Fruit fly (Drosophila melanogaster) whole organism, embryonic: ENCODE results near the gene Fmr1.

ENCODE experiments used
- Asciz ChIP-seq: fragments of 200-800 bp; sonication (Bioruptor generic); optimal IDR thresholded peaks from 2 replicates; lab custom pipeline; 2017; ENCODE audit warnings: missing biosample characterization, mild to moderate bottlenecking, missing genetic modification characterization, missing genetic modification reagents
- Atf3 ChIP-seq: fragments of 200-800 bp; sonication (Bioruptor generic); optimal IDR thresholded peaks from 3 replicates; lab custom pipeline; 2016; ENCODE audit warnings: missing biosample characterization, missing genetic modification characterization
- Awh ChIP-seq: fragments of 200-800 bp; sonication (Bioruptor generic); IDR thresholded peaks from 2 replicates; pipeline ENCODE4, ENCODE4 v1.3.6; 2022; ENCODE audit warnings: missing biosample characterization, missing genetic modification characterization
- Bgb ChIP-seq: fragments of 200-800 bp; sonication (Bioruptor generic); IDR thresholded peaks from 2 replicates; pipeline ENCODE4 v1.3.6; 2022; ENCODE audit warnings: missing biosample characterization, missing genetic modification characterization; ENCODE audit not compliant: partially characterized antibody
- CG10147 ChIP-seq: fragments of 200-800 bp; sonication (Bioruptor generic); optimal IDR thresholded peaks from 2 replicates; lab custom pipeline; 2019; ENCODE audit warnings: missing biosample characterization, mild to moderate bottlenecking, missing genetic modification characterization, moderate library complexity
- CG11247 ChIP-seq: fragments of 200-800 bp; sonication (Bioruptor generic); IDR thresholded peaks from 2 replicates; pipeline ENCODE4 v1.3.6; 2022; ENCODE audit warnings: missing biosample characterization, missing genetic modification characterization
- CG11695 ChIP-seq: fragments of 200-800 bp; sonication (Bioruptor generic); IDR thresholded peaks from 3 replicates; pipeline ENCODE4 v1.3.6; 2022; ENCODE audit warnings: missing biosample characterization, missing genetic modification characterization
- CG11696 ChIP-seq: fragments of 200-800 bp; sonication (Bioruptor generic); IDR thresholded peaks from 2 replicates; pipeline ENCODE4 v1.3.6; 2022; ENCODE audit warnings: missing biosample characterization, missing genetic modification characterization
- CG11723 ChIP-seq: fragments of 200-800 bp; sonication (Bioruptor generic); optimal IDR thresholded peaks from 2 replicates; lab custom pipeline; 2017; ENCODE audit warnings: missing biosample characterization, mild to moderate bottlenecking, missing genetic modification characterization
- CG13296 ChIP-seq: fragments of 200-800 bp; sonication (Bioruptor generic); optimal IDR thresholded peaks from 3 replicates; lab custom pipeline; 2018; ENCODE audit warnings: missing biosample characterization, mild to moderate bottlenecking, missing genetic modification characterization
- CG14667 ChIP-seq: fragments of 200-800 bp; sonication (Bioruptor generic); IDR thresholded peaks from 2 replicates; pipeline ENCODE4 v1.3.6; 2022; ENCODE audit warnings: missing biosample characterization, missing genetic modification characterization
- CG15073 ChIP-seq: fragments of 200-800 bp; sonication (Bioruptor generic); optimal IDR thresholded peaks from 2 replicates; lab custom pipeline; 2016; ENCODE audit warnings: missing biosample characterization, missing genetic modification characterization
- CG16813 ChIP-seq: fragments of 200-800 bp; sonication (Bioruptor generic); IDR thresholded peaks from 3 replicates; pipeline ENCODE4 v1.3.6; 2022; ENCODE audit warnings: missing biosample characterization, missing genetic modification characterization; ENCODE audit not compliant: partially characterized antibody
- CG17186 ChIP-seq: fragments of 200-800 bp; sonication (Bioruptor generic); optimal IDR thresholded peaks from 3 replicates; lab custom pipeline; 2017; ENCODE audit warnings: missing biosample characterization, missing genetic modification reagents, missing genetic modification characterization
- CG17361 ChIP-seq: fragments of 200-800 bp; sonication (Bioruptor generic); IDR thresholded peaks from 3 replicates; pipeline ENCODE4 v1.3.6; 2022; ENCODE audit warnings: missing biosample characterization, missing genetic modification characterization
- CG17568 ChIP-seq: fragments of 200-800 bp; sonication (Bioruptor generic); optimal IDR thresholded peaks from 2 replicates; lab custom pipeline; 2018; ENCODE audit warnings: missing biosample characterization, mild to moderate bottlenecking, missing genetic modification characterization, moderate library complexity
- CG2712 ChIP-seq: fragments of 200-800 bp; optimal IDR thresholded peaks from 3 replicates; lab custom pipeline; 2019; ENCODE audit warnings: missing biosample characterization, mild to moderate bottlenecking, missing genetic modification characterization, moderate library complexity
- CG31224 ChIP-seq: fragments of 200-800 bp; sonication (Bioruptor generic); IDR thresholded peaks from 2 replicates; pipeline ENCODE4 v1.3.6; 2022; ENCODE audit warnings: missing biosample characterization, missing genetic modification characterization
- CG32767 ChIP-seq: fragments of 200-800 bp; sonication (Bioruptor generic); IDR thresholded peaks from 2 replicates; pipeline ENCODE4 v1.3.6; 2022; ENCODE audit warnings: missing biosample characterization, missing genetic modification characterization
- CG3838 ChIP-seq: fragments of 200-800 bp; sonication (Bioruptor generic); optimal IDR thresholded peaks from 3 replicates; lab custom pipeline; 2016; ENCODE audit warnings: missing biosample characterization, missing genetic modification characterization
- CG43689 ChIP-seq: fragments of 200-800 bp; sonication (Bioruptor generic); IDR thresholded peaks from 2 replicates; pipeline ENCODE4 v1.3.6; 2022; ENCODE audit warnings: missing biosample characterization, missing genetic modification characterization
- CG7357 ChIP-seq: fragments of 200-800 bp; sonication (Bioruptor generic); IDR thresholded peaks from 3 replicates; pipeline ENCODE4 v1.3.6; 2022; ENCODE audit warnings: missing biosample characterization, missing genetic modification characterization
- CG7372 ChIP-seq: fragments of 200-800 bp; sonication (Bioruptor generic); IDR thresholded peaks from 2 replicates; pipeline ENCODE4 v1.3.6; 2022; ENCODE audit warnings: missing biosample characterization, missing genetic modification characterization
- CG7987 ChIP-seq: fragments of 200-800 bp; sonication (Bioruptor generic); optimal IDR thresholded peaks from 2 replicates; lab custom pipeline; 2018; ENCODE audit warnings: missing biosample characterization, mild to moderate bottlenecking, missing genetic modification characterization, moderate library complexity
- CG8290 ChIP-seq, 3 experiments: fragments of 200-800 bp; sonication (Bioruptor generic); optimal IDR thresholded peaks; 2 replicates each; lab custom pipeline; 2016 to 2019; ENCODE audit warnings: missing biosample characterization in 3 of 3, missing genetic modification characterization in 3 of 3, mild to moderate bottlenecking in 2 of 3, moderate library complexity in 1 of 3
- CG8924 ChIP-seq: fragments of 200-800 bp; optimal IDR thresholded peaks from 3 replicates; lab custom pipeline; 2019; ENCODE audit warnings: missing biosample characterization, mild to moderate bottlenecking, missing genetic modification characterization, moderate library complexity
- Dbx ChIP-seq: fragments of 200-800 bp; sonication (Bioruptor generic); IDR thresholded peaks from 3 replicates; pipeline ENCODE4 v1.3.6; 2022; ENCODE audit warnings: missing biosample characterization, missing genetic modification characterization
- Drgx ChIP-seq: fragments of 200-800 bp; sonication (Bioruptor generic); IDR thresholded peaks from 2 replicates; pipeline ENCODE4 v1.3.6; 2022; ENCODE audit warnings: missing biosample characterization, missing genetic modification characterization
- Ets65A ChIP-seq: fragments of 200-800 bp; sonication (Bioruptor generic); peaks from one replicate; lab custom pipeline; 2016; ENCODE audit warnings: missing biosample characterization, missing genetic modification characterization
- HLH4C ChIP-seq: fragments of 200-800 bp; sonication (Bioruptor generic); IDR thresholded peaks from 3 replicates; pipeline ENCODE4 v1.3.6; 2022; ENCODE audit warnings: missing biosample characterization, missing genetic modification characterization; ENCODE audit not compliant: partially characterized antibody
- Kr ChIP-seq: fragments of 200-800 bp; sonication (Bioruptor generic); optimal IDR thresholded peaks from 2 replicates; lab custom pipeline; 2017; ENCODE audit warnings: missing biosample characterization, mild to moderate bottlenecking, missing genetic modification characterization
- Mad ChIP-seq: fragments of 200-800 bp; sonication (Bioruptor generic); optimal IDR thresholded peaks from 2 replicates; lab custom pipeline; 2016; ENCODE audit warnings: missing biosample characterization, missing genetic modification characterization
- Mes4 ChIP-seq: fragments of 200-800 bp; sonication (Bioruptor generic); optimal IDR thresholded peaks from 2 replicates; lab custom pipeline; 2016; ENCODE audit warnings: missing biosample characterization, missing genetic modification characterization
- Stat92E ChIP-seq, 3 experiments: fragments of >200 bp in 2 of 3; fragments of 200-800 bp in 1 of 3; sonication (Bioruptor generic) in 1 of 3; optimal IDR thresholded peaks; 2 replicates each; lab custom pipeline; 2017 to 2019; ENCODE audit warnings: missing biosample characterization in 3 of 3, missing genetic modification characterization in 3 of 3, mild to moderate bottlenecking in 1 of 3, moderate library complexity in 1 of 3
- YL-1 ChIP-seq: fragments of 200-800 bp; sonication (Bioruptor generic); optimal IDR thresholded peaks from 3 replicates; lab custom pipeline; 2017; ENCODE audit warnings: missing biosample characterization, mild to moderate bottlenecking, missing genetic modification characterization
- ato ChIP-seq: fragments of 200-800 bp; sonication (Bioruptor generic); IDR thresholded peaks from 2 replicates; pipeline ENCODE4 v1.3.6; 2022; ENCODE audit warnings: missing biosample characterization, missing genetic modification characterization; ENCODE audit not compliant: partially characterized antibody
- caup ChIP-seq: fragments of 200-800 bp; sonication (Bioruptor generic); optimal IDR thresholded peaks from 3 replicates; lab custom pipeline; 2017; ENCODE audit warnings: missing biosample characterization, mild to moderate bottlenecking, missing genetic modification characterization, moderate library complexity; ENCODE audit not compliant: severe bottlenecking
- corto ChIP-seq: fragments of 200-800 bp; sonication (Bioruptor generic); optimal IDR thresholded peaks from 2 replicates; lab custom pipeline; 2016; ENCODE audit warnings: missing biosample characterization, mild to moderate bottlenecking, missing genetic modification characterization, moderate library complexity
- fd64A ChIP-seq: fragments of 200-800 bp; sonication (Bioruptor generic); optimal IDR thresholded peaks from 3 replicates; lab custom pipeline; 2018; ENCODE audit warnings: missing biosample characterization, mild to moderate bottlenecking, missing genetic modification characterization
- ind ChIP-seq: fragments of 200-800 bp; sonication (Bioruptor generic); optimal IDR thresholded peaks from 3 replicates; lab custom pipeline; 2016; ENCODE audit warnings: missing biosample characterization, missing genetic modification characterization
- psq ChIP-seq: fragments of 200-800 bp; sonication (Bioruptor generic); optimal IDR thresholded peaks from 2 replicates; lab custom pipeline; 2017; ENCODE audit warnings: missing biosample characterization, missing genetic modification characterization
- sens ChIP-seq: fragments of 200-800 bp; sonication (Bioruptor generic); peaks from one replicate; lab custom pipeline; 2016; ENCODE audit warnings: missing biosample characterization, missing genetic modification characterization
- sim ChIP-seq: fragments of 200-800 bp; sonication (Bioruptor generic); IDR thresholded peaks from 2 replicates; pipeline ENCODE4 v1.3.6; 2022; ENCODE audit warnings: missing biosample characterization, missing genetic modification characterization
- sr ChIP-seq: fragments of 200-800 bp; sonication (Bioruptor generic); IDR thresholded peaks from 3 replicates; pipeline ENCODE4 v1.3.6; 2022; ENCODE audit warnings: missing biosample characterization, missing genetic modification characterization
- twi ChIP-seq: fragments of 200-800 bp; optimal IDR thresholded peaks from 2 replicates; lab custom pipeline; 2019; ENCODE audit warnings: missing biosample characterization, mild to moderate bottlenecking, missing genetic modification characterization, moderate library complexity
- vnd ChIP-seq: fragments of 200-800 bp; sonication (Bioruptor generic); IDR thresholded peaks from 3 replicates; pipeline ENCODE4 v1.3.6; 2022; ENCODE audit warnings: missing biosample characterization, missing genetic modification characterization; ENCODE audit not compliant: partially characterized antibody
- zfh1 ChIP-seq: fragments of 200-800 bp; sonication (Bioruptor generic); IDR thresholded peaks from 3 replicates; pipeline ENCODE4 v1.3.6; 2022; ENCODE audit warnings: missing biosample characterization, missing genetic modification characterization

Gene Fmr1

DNA sequence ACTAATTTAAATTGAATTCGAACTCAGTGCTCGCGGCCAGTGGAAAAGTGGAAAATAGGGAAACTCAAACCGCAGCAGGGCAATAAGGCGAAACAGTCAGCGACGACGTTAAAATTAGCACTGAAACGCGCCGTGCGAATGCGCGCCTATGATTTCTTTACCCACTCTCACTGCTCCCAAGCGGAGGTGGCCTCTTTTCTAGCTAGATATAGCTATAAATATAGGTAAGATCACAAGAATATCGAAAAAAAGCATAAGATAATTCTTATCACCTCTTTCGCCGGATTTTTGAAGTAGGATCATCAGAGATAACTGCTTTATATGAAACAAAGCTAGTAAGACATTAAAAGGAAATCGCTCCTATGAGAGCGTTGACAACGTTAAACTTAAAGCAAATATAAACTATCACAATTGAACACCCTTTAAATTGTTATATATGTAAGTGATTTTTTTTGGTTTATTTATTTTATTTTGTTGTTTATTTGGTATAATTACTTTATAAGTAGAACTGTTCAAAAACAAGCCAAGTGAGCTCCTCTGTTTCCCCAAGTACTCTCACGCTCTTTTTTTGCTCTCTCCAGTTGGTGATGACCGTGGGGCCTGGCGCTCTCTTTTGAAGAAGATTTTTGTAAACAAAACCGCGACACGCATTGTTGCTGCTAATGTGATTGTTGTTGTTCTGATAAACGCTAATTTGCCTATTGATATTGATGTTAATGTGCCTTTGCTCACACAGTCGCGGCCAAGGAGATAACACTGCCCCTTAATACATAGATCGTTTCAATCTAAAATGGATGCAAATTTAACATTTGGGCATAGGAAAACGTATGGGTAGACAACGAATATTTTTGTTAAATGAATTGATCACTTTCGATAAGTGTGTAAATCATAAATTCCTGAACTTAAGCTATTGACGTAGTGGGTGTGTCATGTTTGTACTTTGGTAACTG, 30.0 kb upstream of the Fmr1 start, which contains the start of gene tws (continued):
- peak; percentile 38; the same call in 2 of the 3 replicates for TF ChIP-seq zfh1 (GFP tag; lab: Robert Waterston, UW)
- peak; percentile 86 for TF ChIP-seq sens (GFP tag; lab: Kevin White, UChicago)
- TF ChIP-seq Stat92E (GFP tag; optimal IDR thresholded peaks at IDR 0.05; lab: Kevin White, UChicago) = no peak
- peak; percentile 30; the same call in 1 of the 2 replicates for TF ChIP-seq CG31224 (GFP tag; lab: Robert Waterston, UW)
- peak; percentile 39; the same call in 1 of the 2 replicates for TF ChIP-seq Drgx (GFP tag; lab: Robert Waterston, UW)
- peak; percentile 46; the same call in 1 of the 2 replicates for TF ChIP-seq Bgb (GFP tag; lab: Robert Waterston, UW)
- peak; percentile 42 for TF ChIP-seq CG11723 (GFP tag; lab: Kevin White, UChicago)
- TF ChIP-seq ato (GFP tag; lab: Robert Waterston, UW) = no peak
- no peak for TF ChIP-seq psq (GFP tag; lab: Kevin White, UChicago)
- peak; percentile 52; the same call in 1 of the 2 replicates for TF ChIP-seq CG32767
- 0 out of 3 replicates have a peak, but pooled peaks have one; percentile 26 for TF ChIP-seq sr
- TF ChIP-seq YL-1 = no peak
- TF ChIP-seq CG14667 = no peak
- TF ChIP-seq CG11696 (GFP tag; lab: Robert Waterston, UW) = peak; percentile 95
- TF ChIP-seq CG7987 (GFP tag; lab: Kevin White, UChicago) = peak; percentile 67
- TF ChIP-seq CG17186 (GFP tag; lab: Kevin White, UChicago) = no peak
- peak; percentile 10 for TF ChIP-seq CG13296 (GFP tag; lab: Kevin White, UChicago)
- peak; percentile 61 for TF ChIP-seq CG10147 (GFP tag; lab: Kevin White, UChicago)
- TF ChIP-seq CG2712 (tag; lab: Kevin White, UChicago) = peak; percentile 26
- TF ChIP-seq CG11247 (GFP tag; lab: Robert Waterston, UW) = no peak
- TF ChIP-seq Atf3 (GFP tag; lab: Kevin White, UChicago) = no peak
- 0 out of 2 replicates have a peak, but pooled peaks have one; percentile 10 for TF ChIP-seq sim (GFP tag; lab: Robert Waterston, UW)
- TF ChIP-seq CG8924 (tag; lab: Kevin White, UChicago) = peak; percentile 47
- TF ChIP-seq ind (GFP tag; lab: Kevin White, UChicago) = peak; percentile 2
- peak; percentile 42 for TF ChIP-seq Asciz (GFP tag; lab: Kevin White, UChicago)
- TF ChIP-seq Mad (GFP tag; lab: Kevin White, UChicago) = peak; percentile 16
- no peak for TF ChIP-seq CG7372 (GFP tag; lab: Robert Waterston, UW)
- TF ChIP-seq CG17568 (GFP tag; lab: Kevin White, UChicago) = peak; percentile 60
- no peak for TF ChIP-seq Kr (GFP tag; lab: Kevin White, UChicago)
- TF ChIP-seq Ets65A (GFP tag; lab: Kevin White, UChicago) = peak; percentile 54
- TF ChIP-seq CG7357 (GFP tag; lab: Robert Waterston, UW) = 0 out of 3 replicates have a peak, but pooled peaks have one; percentile 35
- TF ChIP-seq Dbx (GFP tag; lab: Robert Waterston, UW) = 0 out of 3 replicates have a peak, but pooled peaks have one; percentile 27
- TF ChIP-seq CG3838 = peak; percentile 66
- no peak for TF ChIP-seq CG16813 (GFP tag; lab: Robert Waterston, UW)
- TF ChIP-seq twi (tag; lab: Kevin White, UChicago) = no peak
- TF ChIP-seq vnd (GFP tag; lab: Robert Waterston, UW) = no peak
- TF ChIP-seq CG43689 (GFP tag; lab: Robert Waterston, UW) = no peak; the same call in 1 of the 2 replicates
- TF ChIP-seq CG11695 = peak; percentile 80
- peak; percentile 23 for TF ChIP-seq caup
- TF ChIP-seq HLH4C (GFP tag; lab: Robert Waterston, UW) = no peak
- peak; percentile 70; the same call in 2 of the 3 replicates for TF ChIP-seq CG17361 (GFP tag; lab: Robert Waterston, UW)
- peak; percentile 54 for TF ChIP-seq fd64A (GFP tag; lab: Kevin White, UChicago)
- TF ChIP-seq Awh (GFP tag; lab: Robert Waterston, UW) = peak; percentile 90
- no peak for TF ChIP-seq CG8290 (GFP tag; optimal IDR thresholded peaks at IDR 0.05; lab: Kevin White, UChicago)
- TF ChIP-seq CG8290 (tag; optimal IDR thresholded peaks at IDR 0.05; lab: Kevin White, UChicago) = peak in 1 of 2 experiments; percentile 94
- TF ChIP-seq CG15073 (GFP tag; lab: Kevin White, UChicago) = no peak
- peak; percentile 30 for TF ChIP-seq corto
- peak; percentile 12 for TF ChIP-seq Mes4 (GFP tag; lab: Kevin White, UChicago)
